Fruit fly (Drosophila melanogaster) whole organism: ENCODE measurements around the gene Prx1.

Source experiments
- CG8478 ChIP-seq: fragments of >200 bp; optimal IDR thresholded peaks from 2 replicates; lab custom pipeline; 2018; ENCODE audit warnings: inconsistent platforms
- EcR ChIP-seq, 2 experiments: fragments of >200 bp; optimal IDR thresholded peaks; 2 replicates each; lab custom pipeline; 2017; ENCODE audit warnings: missing biosample characterization in 2 of 2, missing genetic modification characterization in 2 of 2, missing genetic modification reagents in 2 of 2
- pan ChIP-seq: fragments of >200 bp; optimal IDR thresholded peaks from 2 replicates; lab custom pipeline; 2017
- psq ChIP-seq: fragments of >200 bp; optimal IDR thresholded peaks from 2 replicates; lab custom pipeline; 2017

DNA sequence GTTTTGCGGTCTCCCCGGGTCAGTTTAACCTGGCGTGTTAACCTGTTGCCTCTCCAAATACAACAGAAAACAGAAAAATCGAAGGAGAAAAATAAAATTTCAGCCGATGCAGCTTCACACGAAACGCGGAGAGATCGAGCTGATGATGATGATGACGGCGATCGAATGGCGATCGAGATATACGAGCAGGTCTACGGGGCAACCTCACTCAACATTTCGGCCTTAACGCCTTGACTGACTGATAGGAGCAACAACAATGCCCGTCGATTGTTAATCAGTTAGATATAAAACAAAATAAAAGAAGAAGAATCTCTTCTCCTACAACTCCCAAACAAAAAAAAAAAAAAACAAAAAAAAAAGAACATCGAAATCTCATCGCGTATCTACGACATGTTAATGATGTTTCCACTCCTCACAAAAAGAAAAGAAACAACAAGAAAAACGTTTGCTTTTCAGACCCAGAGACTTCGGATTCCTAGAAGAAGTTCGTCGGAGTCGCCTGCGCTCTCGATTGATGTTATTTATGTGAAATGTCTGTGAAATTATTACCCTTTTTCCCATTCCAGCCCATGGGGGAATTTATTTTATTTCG, 20.0 kb downstream of the Prx1 start:
- TF ChIP-seq CG8478 (lab: Kevin White, UChicago) (no peak), psq (no peak), EcR (GFP tag; optimal IDR thresholded peaks at IDR 0.05; lab: Kevin White, UChicago) (no peak), pan (no peak)
